Worm (Caenorhabditis elegans): Measurements from ENCODE around the gene flcn-1.

- TF ChIP-seq ref-1 (GFP tag; conservative IDR thresholded peaks at IDR 0.05) = no peak
- TF ChIP-seq ztf-29 (GFP tag; IDR thresholded peaks at IDR 0.05) = no peak
- TF ChIP-seq ztf-23 (GFP tag; IDR thresholded peaks at IDR 0.05) = no peak
- no peak for TF ChIP-seq flt-1 (GFP tag; IDR thresholded peaks at IDR 0.05)
- no peak for TF ChIP-seq tab-1 (GFP tag; IDR thresholded peaks at IDR 0.05)
These were observed 47.2 kb downstream of the flcn-1 start for ce11 chrII:6975725-6976124.

Data from whole organism, midembryonic.